Fruit fly (Drosophila melanogaster) Kc167 (cell line): ENCODE data around the gene CG31370.

Experiments used
- Myc ChIP-seq: fragments of >200 bp; optimal IDR thresholded peaks from 2 replicates; lab custom pipeline; 2017; ENCODE audit warnings: missing external identifiers
- Sin3A ChIP-seq: fragments of >200 bp; optimal IDR thresholded peaks from 2 replicates; lab custom pipeline; 2018; ENCODE audit warnings: missing external identifiers
- h ChIP-seq: fragments of >200 bp; optimal IDR thresholded peaks from 3 replicates; lab custom pipeline; 2018; ENCODE audit warnings: missing external identifiers
- insv ChIP-seq: fragments of >200 bp; optimal IDR thresholded peaks from 3 replicates; lab custom pipeline; 2018; ENCODE audit warnings: missing external identifiers
- psq ChIP-seq: fragments of >200 bp; optimal IDR thresholded peaks from 2 replicates; lab custom pipeline; 2017; ENCODE audit warnings: missing external identifiers
- ttk ChIP-seq: sonication (Bioruptor generic); optimal IDR thresholded peaks from 2 replicates; lab custom pipeline; 2017; ENCODE audit warnings: missing external identifiers

Gene CG31370

DNA sequence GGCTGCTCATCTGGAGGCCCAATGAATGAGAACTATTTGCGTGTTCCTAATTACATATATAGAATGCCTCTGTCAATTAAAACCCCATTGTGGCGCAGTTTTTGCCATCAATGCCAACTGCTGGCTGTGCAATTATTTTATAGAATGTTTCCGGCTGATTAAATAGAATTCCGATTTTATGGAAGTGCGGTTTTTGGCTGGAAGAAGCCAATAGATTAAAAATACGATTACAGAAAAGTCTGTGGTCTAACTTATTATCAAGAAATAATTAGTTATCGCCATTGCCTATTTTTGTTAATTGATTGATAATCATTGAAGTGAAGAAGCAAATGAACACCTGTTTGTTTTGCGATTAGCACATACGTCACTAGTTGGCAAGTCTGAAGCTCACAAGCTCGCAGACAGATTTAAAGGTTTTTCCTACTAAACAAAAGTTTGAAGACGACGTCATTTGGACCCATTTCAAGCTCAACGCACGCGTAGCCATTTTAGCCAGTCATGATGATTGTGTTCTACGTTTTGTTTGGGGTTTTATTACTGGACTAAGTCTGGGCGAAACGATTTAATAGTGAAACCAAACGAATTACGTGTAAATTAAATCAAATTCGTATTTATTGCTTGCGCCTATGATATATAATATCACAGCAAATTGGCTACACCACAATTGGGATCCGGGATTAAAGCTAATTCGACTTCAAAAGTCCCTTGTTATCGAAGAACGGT, 3.7 kb downstream of the CG31370 start:
- TF ChIP-seq insv (lab: Kevin White, UChicago) (no peak), Myc (lab: Kevin White, UChicago) (no peak)

DNA sequence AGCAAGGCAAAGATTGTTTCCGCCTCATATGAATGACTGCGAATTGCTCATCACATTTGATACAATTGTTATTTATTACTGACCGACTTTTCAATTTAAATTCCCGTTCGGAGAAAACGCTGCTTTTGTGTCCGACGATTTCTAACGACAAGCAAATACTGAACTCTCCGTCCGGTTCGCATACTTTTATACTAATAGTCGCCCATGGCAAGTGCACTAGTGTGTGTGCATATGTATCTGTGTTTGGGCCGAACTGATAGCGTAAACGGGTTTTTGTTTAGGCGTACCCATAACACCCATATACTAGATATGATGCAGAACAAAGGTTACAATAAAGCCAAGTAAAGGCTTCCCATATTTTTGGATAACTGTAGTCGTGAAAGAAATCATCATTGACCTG, 6.0 kb downstream of the CG31370 start, which contains the start of gene CG10550:
Gene CG10550, minus strand, starts transcription at position 164 of the 400 bp plus-strand sequence.
- TF ChIP-seq Myc (lab: Kevin White, UChicago): no peak

DNA sequence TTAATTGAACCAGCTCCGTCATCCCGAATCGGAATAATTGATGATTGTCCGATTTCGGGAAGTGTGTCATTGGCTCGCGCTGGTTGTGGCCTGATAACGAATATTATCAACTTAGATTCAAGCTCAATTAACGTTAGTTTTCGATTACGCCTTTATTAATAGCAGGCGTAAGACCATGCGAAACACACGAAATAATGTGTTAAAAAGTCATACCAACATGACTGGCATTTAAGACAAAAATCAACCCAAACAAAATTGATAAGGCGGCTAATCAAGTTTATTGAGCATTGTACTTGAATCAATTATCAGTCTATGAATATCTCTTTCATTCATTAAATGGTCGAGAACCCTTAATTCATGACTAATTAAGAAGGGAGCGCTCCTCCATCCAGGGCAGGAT, 6.9 kb downstream of the CG31370 start:
- TF ChIP-seq insv (lab: Kevin White, UChicago) (no peak), h (lab: Kevin White, UChicago) (no peak), psq (lab: Kevin White, UChicago) (no peak), ttk (lab: Kevin White, UChicago) (no peak), Myc (lab: Kevin White, UChicago) (no peak), Sin3A (lab: Kevin White, UChicago) (no peak)

DNA sequence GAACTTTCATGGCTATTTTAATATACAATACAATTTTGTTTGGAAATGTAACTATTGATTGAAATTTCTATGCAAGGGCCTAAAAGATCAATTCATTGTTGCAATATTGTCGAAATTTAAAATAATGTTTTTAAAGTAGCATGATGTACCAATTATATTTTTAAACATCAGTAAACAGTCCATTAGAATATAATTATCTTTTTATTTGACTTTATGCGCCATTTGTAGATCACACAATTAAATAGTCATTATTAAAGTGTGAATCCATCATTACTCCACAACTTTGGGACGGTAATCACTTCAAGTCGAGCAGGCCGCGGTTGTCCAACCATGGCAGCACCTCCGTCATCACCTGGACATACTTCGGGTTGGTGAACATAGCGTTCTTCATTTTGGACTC, 8.6 kb downstream of the CG31370 start, which contains the start of gene CG31099:
Gene CG31099, minus strand, starts transcription at position 101 of the 400 bp plus-strand sequence.
- no peak for TF ChIP-seq insv (lab: Kevin White, UChicago)

DNA sequence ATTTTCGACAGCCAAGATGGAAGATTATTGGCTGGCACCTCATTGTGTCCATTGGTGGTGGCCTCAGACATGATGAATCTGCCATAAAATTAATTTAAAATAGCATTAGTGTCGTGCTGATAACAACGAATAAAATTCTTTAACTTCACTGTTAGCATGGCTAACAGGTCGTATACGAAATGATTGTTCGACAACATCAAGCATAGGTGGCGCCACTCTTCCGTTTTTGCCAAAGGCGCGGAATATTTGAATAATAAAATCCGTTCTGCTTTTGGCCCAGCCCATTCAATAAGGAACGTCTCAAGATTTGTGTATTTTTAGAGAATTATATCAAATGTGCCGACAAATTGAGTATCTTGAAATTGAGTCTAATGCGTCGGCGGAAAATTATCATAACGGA, 10.3 kb downstream of the CG31370 start:
- TF ChIP-seq Myc (lab: Kevin White, UChicago): no peak

DNA sequence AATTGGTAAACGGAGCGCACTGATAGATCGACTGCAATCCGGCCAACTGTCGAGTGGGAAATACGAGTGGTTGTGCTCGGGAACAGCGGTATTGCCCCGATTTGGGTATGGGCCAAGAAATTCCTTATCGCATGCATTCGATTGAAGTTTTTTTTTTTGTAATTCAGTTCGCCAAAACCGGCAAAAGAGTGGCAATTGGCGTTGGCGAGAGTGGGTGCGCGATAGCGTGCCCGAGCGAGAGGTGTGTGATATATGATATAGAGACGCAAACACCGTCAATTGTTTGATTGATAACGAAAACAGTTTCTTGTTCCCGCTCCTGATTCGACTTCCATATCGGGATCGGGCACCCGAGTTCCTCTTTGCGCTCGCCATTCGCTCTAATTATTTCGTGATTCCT, 11.5 kb downstream of the CG31370 start, which contains the start of gene CG31087:
Gene CG31087, minus strand, starts transcription at position 63 of the 400 bp plus-strand sequence.
- TF ChIP-seq psq (lab: Kevin White, UChicago): no peak
- no peak for TF ChIP-seq insv (lab: Kevin White, UChicago)
- no peak for TF ChIP-seq ttk (lab: Kevin White, UChicago)
- TF ChIP-seq Myc (lab: Kevin White, UChicago): no peak
- TF ChIP-seq Sin3A (lab: Kevin White, UChicago): no peak
- no peak for TF ChIP-seq h (lab: Kevin White, UChicago)

DNA sequence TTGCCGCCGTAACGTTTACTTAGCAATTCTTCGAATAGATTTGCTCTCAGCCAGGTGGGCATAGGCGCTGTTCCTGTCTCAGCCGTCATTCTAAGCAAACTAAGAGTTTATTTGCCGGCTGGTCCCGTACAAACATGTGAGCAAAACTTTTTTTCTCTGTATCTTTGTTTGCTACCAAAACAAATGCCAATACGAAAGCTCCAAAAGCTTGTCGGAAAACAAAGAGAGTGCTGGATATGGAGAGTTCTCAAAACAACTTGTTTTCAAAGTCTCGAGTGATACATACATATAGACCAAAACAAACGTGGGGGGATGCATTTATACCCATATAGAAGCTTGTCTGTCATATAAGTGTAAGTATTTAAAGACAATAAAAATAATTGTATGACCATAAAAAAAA, 13.8 kb downstream of the CG31370 start, which contains the start of gene CG10559:
Gene CG10559, minus strand, starts transcription at position 101 of the 400 bp plus-strand sequence.
- TF ChIP-seq insv (lab: Kevin White, UChicago): no peak
- TF ChIP-seq h (lab: Kevin White, UChicago): no peak
- TF ChIP-seq psq (lab: Kevin White, UChicago): no peak
- no peak for TF ChIP-seq Myc (lab: Kevin White, UChicago)
- no peak for TF ChIP-seq Sin3A (lab: Kevin White, UChicago)
- TF ChIP-seq ttk (lab: Kevin White, UChicago): no peak

DNA sequence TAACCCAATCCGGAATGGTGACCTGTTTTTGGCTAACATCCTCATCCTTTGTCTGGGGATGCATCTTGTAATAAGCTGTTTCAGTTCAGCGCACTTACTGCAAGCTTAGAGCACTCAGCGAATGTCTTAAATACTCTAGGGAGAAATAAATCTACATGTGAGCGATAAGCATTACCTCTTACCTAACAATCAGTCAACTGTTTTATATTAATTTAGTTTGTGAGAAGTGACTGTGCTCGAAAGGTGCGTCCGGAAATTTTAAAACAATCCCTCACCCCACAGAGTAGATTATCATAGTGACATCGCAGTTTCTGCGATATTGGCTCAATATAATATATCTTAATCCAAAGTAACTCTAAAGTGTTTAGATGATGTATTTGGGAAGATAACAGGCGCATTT, 15.7 kb downstream of the CG31370 start, which contains the start of gene CG10553:
Gene CG10553, minus strand, starts transcription at position 101 of the 400 bp plus-strand sequence.
- TF ChIP-seq insv (lab: Kevin White, UChicago): no peak

DNA sequence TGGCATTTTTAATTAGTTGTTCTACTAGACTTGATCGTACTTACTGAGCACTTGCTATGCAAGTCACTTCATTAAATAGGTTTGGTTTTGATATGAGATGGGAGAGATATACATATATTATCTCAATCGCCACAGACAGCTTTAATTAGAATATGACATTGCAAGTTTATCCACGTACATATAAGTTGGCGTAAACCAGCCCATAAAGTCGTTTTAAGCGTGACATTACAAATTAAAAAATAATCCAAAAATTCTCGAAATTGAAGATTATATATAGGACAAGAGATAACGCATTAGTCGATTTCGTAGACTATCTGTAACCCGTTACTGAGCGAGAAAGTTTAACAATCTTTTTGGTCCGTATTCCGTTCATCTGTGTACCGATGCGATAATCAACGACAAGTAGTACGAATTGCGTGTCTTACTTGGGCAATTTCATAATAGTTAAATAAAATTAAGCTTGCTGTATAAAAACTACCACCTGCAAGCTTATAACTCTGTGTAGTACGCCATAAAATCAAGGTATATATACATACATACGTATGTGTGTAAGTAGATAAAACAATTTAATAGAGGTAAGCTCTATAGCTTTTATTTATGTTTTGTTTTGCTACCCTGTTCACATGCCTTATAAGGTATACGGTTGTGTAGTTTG, 17.9 kb downstream of the CG31370 start, which contains the start of gene CG10560:
Gene CG10560, minus strand, starts transcription at position 51 of the 655 bp plus-strand sequence.
- TF ChIP-seq ttk (lab: Kevin White, UChicago) (no peak), psq (lab: Kevin White, UChicago) (no peak), Sin3A (lab: Kevin White, UChicago) (no peak), insv (lab: Kevin White, UChicago) (no peak), h (lab: Kevin White, UChicago) (no peak), Myc (lab: Kevin White, UChicago) (no peak)

DNA sequence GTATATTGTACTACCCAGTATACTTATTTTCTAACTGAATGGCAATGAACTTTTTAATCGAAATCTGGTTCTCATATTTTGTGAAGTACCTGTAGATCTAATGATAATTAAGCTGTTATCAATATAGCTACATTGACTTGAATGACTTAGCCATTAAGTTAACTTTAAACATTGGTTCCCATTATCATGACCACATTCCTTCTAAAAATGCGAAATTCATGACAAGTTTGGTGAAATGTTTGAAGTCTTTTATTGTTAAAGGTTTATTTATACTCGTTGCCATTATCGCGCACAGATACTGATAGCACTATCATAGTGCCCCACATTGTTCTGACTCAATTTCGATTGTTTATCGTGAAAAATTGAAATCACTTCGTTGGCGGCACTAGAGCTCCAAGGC, 18.6 kb downstream of the CG31370 start:
- TF ChIP-seq h (lab: Kevin White, UChicago) (no peak), psq (lab: Kevin White, UChicago) (no peak), insv (lab: Kevin White, UChicago) (no peak), Sin3A (lab: Kevin White, UChicago) (no peak), ttk (lab: Kevin White, UChicago) (no peak), Myc (lab: Kevin White, UChicago) (no peak)

DNA sequence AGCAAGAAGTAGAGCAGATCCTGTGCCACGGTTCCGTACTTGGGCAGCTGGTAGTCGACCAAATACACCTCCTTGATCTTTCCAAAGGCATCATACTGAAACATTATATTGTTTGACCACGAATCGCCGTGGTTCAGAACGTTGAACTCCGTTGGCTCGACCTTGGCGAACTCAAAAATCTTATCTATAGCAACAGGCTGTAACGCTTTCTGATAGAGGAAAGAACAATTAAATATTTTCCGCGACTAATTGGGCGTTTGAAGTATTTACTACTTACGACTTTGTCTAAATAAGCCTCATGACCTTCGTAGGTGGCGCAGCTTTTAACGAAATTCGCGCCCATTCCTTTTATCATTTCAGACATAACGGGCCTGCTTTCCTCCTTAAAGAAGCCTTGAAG, 19.4 kb downstream of the CG31370 start:
- TF ChIP-seq insv (lab: Kevin White, UChicago) (no peak), psq (lab: Kevin White, UChicago) (no peak), ttk (lab: Kevin White, UChicago) (no peak), h (lab: Kevin White, UChicago) (no peak), Sin3A (lab: Kevin White, UChicago) (no peak), Myc (lab: Kevin White, UChicago) (no peak)

DNA sequence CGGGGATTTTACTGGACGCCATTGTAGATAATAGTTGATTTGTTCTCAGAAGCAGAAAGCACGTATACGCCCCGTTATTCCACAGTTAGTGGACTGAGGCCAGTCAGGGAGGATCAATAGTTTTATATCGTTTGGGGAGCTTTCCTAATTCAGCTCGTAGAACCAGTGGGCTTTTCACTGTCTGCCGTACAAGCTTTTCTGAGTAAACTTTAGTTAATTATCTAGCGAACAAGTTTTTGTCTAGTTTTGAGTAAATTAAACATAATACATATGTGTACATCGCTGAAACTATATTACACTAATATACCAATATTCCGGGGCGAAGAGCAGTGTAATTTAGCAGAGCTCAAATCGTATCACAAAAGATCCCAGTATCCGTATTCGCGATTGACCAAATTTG, 20.4 kb downstream of the CG31370 start, which contains the start of gene CG10562:
Gene CG10562, minus strand, starts transcription at position 101 of the 400 bp plus-strand sequence.
- TF ChIP-seq Myc (lab: Kevin White, UChicago): no peak
- no peak for TF ChIP-seq psq (lab: Kevin White, UChicago)
- TF ChIP-seq insv (lab: Kevin White, UChicago): no peak
- no peak for TF ChIP-seq h (lab: Kevin White, UChicago)
- TF ChIP-seq Sin3A (lab: Kevin White, UChicago): no peak
- TF ChIP-seq ttk (lab: Kevin White, UChicago): no peak
